Worm (Caenorhabditis elegans) whole organism, late embryonic: ENCODE results near the gene Y61A9LA.7.

ENCODE experiments used
- K09A11.1 ChIP-seq: sonication (generic microtip); optimal IDR thresholded peaks from 2 replicates; lab custom pipeline; 2017; ENCODE audit warnings: antibody characterized with exemption, mild to moderate bottlenecking, missing genetic modification characterization, missing compliant biosample characterization; ENCODE audit not compliant: insufficient read depth
- ceh-14 ChIP-seq: sonication (generic microtip); optimal IDR thresholded peaks from 2 replicates; lab custom pipeline; 2016; ENCODE audit warnings: missing genotype, missing genetic modification characterization, missing compliant biosample characterization
- ceh-18 ChIP-seq: sonication (generic microtip); optimal IDR thresholded peaks from 2 replicates; lab custom pipeline; 2016; ENCODE audit warnings: missing genetic modification characterization, missing compliant biosample characterization
- ceh-22 ChIP-seq: sonication (generic microtip); optimal IDR thresholded peaks from 2 replicates; lab custom pipeline; 2017; ENCODE audit warnings: missing biosample characterization, missing genetic modification characterization
- ceh-30 ChIP-seq: fragments of 150-350 bp; optimal IDR thresholded peaks from 2 replicates; lab custom pipeline; 2014; ENCODE audit warnings: missing biosample characterization, missing genetic modification characterization
- ceh-34 ChIP-seq: sonication (generic microtip); optimal IDR thresholded peaks from 2 replicates; lab custom pipeline; 2016; ENCODE audit warnings: mild to moderate bottlenecking, missing genetic modification characterization, missing compliant biosample characterization
- ceh-6 ChIP-seq: fragments of 200-800 bp; sonication (Bioruptor generic); optimal IDR thresholded peaks from 2 replicates; lab custom pipeline; 2018; ENCODE audit warnings: mild to moderate bottlenecking, missing genetic modification characterization, missing compliant biosample characterization
- ceh-9 ChIP-seq: sonication (generic microtip); optimal IDR thresholded peaks from 2 replicates; lab custom pipeline; 2016; ENCODE audit warnings: mild to moderate bottlenecking, missing genetic modification characterization, inconsistent platforms, missing compliant biosample characterization
- che-1 ChIP-seq: sonication (generic microtip); optimal IDR thresholded peaks from 2 replicates; lab custom pipeline; 2016; ENCODE audit warnings: mild to moderate bottlenecking, missing genetic modification characterization, missing compliant biosample characterization
- dve-1 ChIP-seq: sonication (generic microtip); optimal IDR thresholded peaks from 2 replicates; lab custom pipeline; 2017; ENCODE audit warnings: antibody characterized with exemption, mild to moderate bottlenecking, missing genetic modification characterization, missing compliant biosample characterization
- eyg-1 ChIP-seq: sonication (generic microtip); optimal IDR thresholded peaks from 2 replicates; lab custom pipeline; 2016; ENCODE audit warnings: missing genotype, missing genetic modification characterization, missing compliant biosample characterization
- fax-1 ChIP-seq: sonication (generic microtip); optimal IDR thresholded peaks from 2 replicates; lab custom pipeline; 2016; ENCODE audit warnings: missing genotype, missing genetic modification characterization, missing compliant biosample characterization
- fkh-10 ChIP-seq: fragments of 150-350 bp; optimal IDR thresholded peaks from 2 replicates; lab custom pipeline; 2014; ENCODE audit warnings: missing biosample characterization, missing genetic modification reagents, missing genetic modification characterization
- fkh-6 ChIP-seq: sonication (generic microtip); optimal IDR thresholded peaks from 2 replicates; lab custom pipeline; 2016; ENCODE audit warnings: missing genetic modification characterization, missing compliant biosample characterization
- gmeb-2 ChIP-seq: sonication (generic microtip); optimal IDR thresholded peaks from 2 replicates; lab custom pipeline; 2016; ENCODE audit warnings: missing genetic modification characterization, inconsistent platforms, missing compliant biosample characterization
- hlh-30 ChIP-seq: sonication (generic microtip); optimal IDR thresholded peaks from 2 replicates; lab custom pipeline; 2017; ENCODE audit warnings: antibody characterized with exemption, missing genetic modification characterization, missing compliant biosample characterization; ENCODE audit not compliant: insufficient read depth
- hlh-6 ChIP-seq: sonication (generic microtip); optimal IDR thresholded peaks from 2 replicates; lab custom pipeline; 2016; ENCODE audit warnings: missing genotype, missing genetic modification characterization, missing compliant biosample characterization
- lin-11 ChIP-seq: fragments of 200-800 bp; sonication (Bioruptor generic); optimal IDR thresholded peaks from 2 replicates; lab custom pipeline; 2018; ENCODE audit warnings: mild to moderate bottlenecking, missing genetic modification characterization, missing compliant biosample characterization
- madf-2 ChIP-seq: sonication (generic microtip); optimal IDR thresholded peaks from 2 replicates; lab custom pipeline; 2017; ENCODE audit warnings: missing genetic modification characterization, missing compliant biosample characterization
- nfya-1 ChIP-seq: sonication (generic microtip); optimal IDR thresholded peaks from 2 replicates; lab custom pipeline; 2017; ENCODE audit warnings: missing genetic modification characterization, mild to moderate bottlenecking, missing compliant biosample characterization, antibody characterized with exemption, moderate library complexity
- nhr-232 ChIP-seq: sonication (generic microtip); optimal IDR thresholded peaks from 2 replicates; lab custom pipeline; 2016; ENCODE audit warnings: missing genetic modification characterization, missing compliant biosample characterization
- npax-4 ChIP-seq: sonication (generic microtip); optimal IDR thresholded peaks from 2 replicates; lab custom pipeline; 2016; ENCODE audit warnings: missing genetic modification characterization, missing compliant biosample characterization
- pax-1 ChIP-seq: fragments of 150-350 bp; optimal IDR thresholded peaks from 2 replicates; lab custom pipeline; 2014; ENCODE audit warnings: missing biosample characterization, missing genetic modification characterization
- pqm-1 ChIP-seq: sonication (generic microtip); optimal IDR thresholded peaks from 2 replicates; lab custom pipeline; 2016; ENCODE audit warnings: missing genetic modification characterization, missing compliant biosample characterization
- ref-2 ChIP-seq: sonication (generic microtip); optimal IDR thresholded peaks from 2 replicates; lab custom pipeline; 2016; ENCODE audit warnings: missing genetic modification characterization, missing compliant biosample characterization
- rnt-1 ChIP-seq: sonication (generic microtip); optimal IDR thresholded peaks from 2 replicates; lab custom pipeline; 2016; ENCODE audit warnings: missing genetic modification characterization, missing compliant biosample characterization
- sdc-2 ChIP-seq: sonication (generic microtip); optimal IDR thresholded peaks from 2 replicates; lab custom pipeline; 2016; ENCODE audit warnings: missing genotype, missing genetic modification characterization, missing compliant biosample characterization
- sox-2 ChIP-seq: fragments of 200-800 bp; sonication (Bioruptor generic); IDR thresholded peaks from 2 replicates; pipeline ENCODE4 v1.3.6; 2022; ENCODE audit warnings: missing genetic modification reagents, missing genetic modification characterization, missing compliant biosample characterization
- sox-4 ChIP-seq: sonication (generic microtip); optimal IDR thresholded peaks from 2 replicates; lab custom pipeline; 2017; ENCODE audit warnings: mild to moderate bottlenecking, missing genetic modification characterization, inconsistent platforms, missing compliant biosample characterization
- syd-9 ChIP-seq: sonication (generic microtip); optimal IDR thresholded peaks from 2 replicates; lab custom pipeline; 2016; ENCODE audit warnings: mild to moderate bottlenecking, missing genetic modification characterization, moderate library complexity, missing compliant biosample characterization
- tbx-2 ChIP-seq: sonication (generic microtip); optimal IDR thresholded peaks from 2 replicates; lab custom pipeline; 2016; ENCODE audit warnings: missing genetic modification characterization, missing compliant biosample characterization
- unc-42 ChIP-seq: sonication (generic microtip); optimal IDR thresholded peaks from 2 replicates; lab custom pipeline; 2016; ENCODE audit warnings: missing genotype, missing genetic modification characterization, missing compliant biosample characterization
- unc-55 ChIP-seq: sonication (generic microtip); optimal IDR thresholded peaks from 2 replicates; lab custom pipeline; 2017; ENCODE audit warnings: missing biosample characterization, missing genetic modification reagents, missing genetic modification characterization
- zip-5 ChIP-seq: sonication (generic microtip); optimal IDR thresholded peaks from 2 replicates; lab custom pipeline; 2016; ENCODE audit warnings: missing genetic modification characterization, missing compliant biosample characterization
- ztf-16 ChIP-seq: sonication (generic microtip); optimal IDR thresholded peaks from 2 replicates; lab custom pipeline; 2017; ENCODE audit warnings: missing genetic modification characterization, missing compliant biosample characterization

Gene Y61A9LA.7

DNA sequence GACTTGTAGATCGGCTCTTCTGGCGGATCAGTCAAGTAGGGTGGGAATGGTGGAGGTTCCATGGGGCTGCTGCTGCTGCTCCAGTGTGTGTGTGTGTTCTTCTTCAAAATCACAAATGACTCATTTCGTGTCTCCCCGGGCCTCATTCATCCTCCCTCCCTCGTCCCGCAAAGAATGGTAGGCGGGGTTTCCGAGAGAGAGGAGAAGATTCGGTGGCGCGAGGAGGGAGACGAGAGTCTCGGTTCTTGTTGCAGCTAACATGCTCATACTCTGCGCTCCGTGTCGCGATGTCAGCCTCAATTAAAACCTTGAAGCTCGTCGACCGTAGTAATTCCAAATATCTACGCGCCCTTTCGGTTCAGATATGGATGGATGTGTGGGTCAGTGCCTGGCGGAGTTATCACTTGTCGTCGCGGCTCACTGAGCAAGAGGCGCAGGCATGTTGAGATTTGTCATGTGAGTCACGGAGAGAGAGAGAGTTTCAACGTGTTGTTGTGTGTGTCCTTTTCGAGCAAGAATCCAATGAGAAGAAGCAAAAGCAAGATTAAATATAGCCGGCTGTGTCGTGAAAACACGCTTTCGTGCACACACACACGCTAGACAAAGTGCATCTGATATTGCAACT lies 32.7 kb downstream of the Y61A9LA.7 start (continued):
- TF ChIP-seq fkh-10 (GFP tag; lab: Kevin White, UChicago), result no peak

DNA sequence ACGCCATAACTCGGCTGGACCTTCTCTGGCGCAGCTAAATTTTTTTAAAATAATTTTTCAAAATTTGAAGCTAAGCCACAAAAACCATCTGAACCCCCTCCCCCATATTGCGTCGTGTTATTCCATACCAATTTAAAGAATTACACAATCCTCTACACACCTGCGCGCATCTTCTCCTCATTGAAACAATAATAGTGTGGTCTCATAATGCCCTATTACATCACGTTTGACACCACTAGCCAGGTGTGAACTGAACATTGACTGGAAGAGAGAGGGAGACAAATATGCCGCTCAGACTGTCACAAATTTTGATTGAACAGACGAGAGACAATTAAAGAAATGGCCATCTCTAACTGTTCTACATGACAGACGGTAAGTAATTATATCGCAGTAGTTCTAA lies 34.1 kb downstream of the Y61A9LA.7 start:
- TF ChIP-seq zip-5 (no peak), ref-2 (tag; lab: Kevin White, UChicago) (no peak), tbx-2 (tag; lab: Kevin White, UChicago) (peak; percentile 19)

DNA sequence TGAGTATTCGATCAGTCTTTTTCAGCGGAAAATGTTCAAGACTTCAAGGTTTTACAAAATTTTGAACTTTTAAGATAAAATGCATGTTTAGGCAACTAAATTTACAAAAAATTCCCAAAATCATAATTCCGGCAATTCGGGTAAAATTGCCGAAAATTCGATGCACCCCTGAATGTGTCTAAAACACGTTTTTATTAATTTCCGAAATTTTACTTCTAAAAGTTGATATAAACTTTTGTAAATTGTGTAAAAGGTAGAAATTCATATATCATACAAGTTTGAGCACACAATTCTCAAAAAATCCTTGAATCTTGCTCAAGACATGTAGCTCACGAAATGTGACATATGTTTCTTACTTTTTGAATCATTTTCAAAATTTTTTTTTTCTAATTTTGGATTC lies 34.5 kb downstream of the Y61A9LA.7 start:
- no peak for TF ChIP-seq fax-1 (tag; lab: Kevin White, UChicago)
- TF ChIP-seq madf-2 (tag; lab: Kevin White, UChicago), result no peak
- TF ChIP-seq unc-42 (tag; lab: Kevin White, UChicago), result no peak
- no peak for TF ChIP-seq sdc-2 (tag; lab: Kevin White, UChicago)
- no peak for TF ChIP-seq nhr-232 (tag; lab: Kevin White, UChicago)
- TF ChIP-seq ztf-16 (tag; lab: Kevin White, UChicago), result no peak
- TF ChIP-seq gmeb-2 (tag; lab: Kevin White, UChicago), result no peak
- no peak for TF ChIP-seq dve-1 (tag; lab: Kevin White, UChicago)
- TF ChIP-seq fkh-6, result no peak
- no peak for TF ChIP-seq ceh-22 (tag; lab: Kevin White, UChicago)
- TF ChIP-seq nfya-1 (tag; lab: Kevin White, UChicago), result no peak
- no peak for TF ChIP-seq ceh-14 (tag; lab: Kevin White, UChicago)
- no peak for TF ChIP-seq ceh-30 (tag; lab: Kevin White, UChicago)
- no peak for TF ChIP-seq eyg-1 (tag; lab: Kevin White, UChicago)
- TF ChIP-seq npax-4 (tag; lab: Kevin White, UChicago), result no peak
- no peak for TF ChIP-seq sox-4 (tag; lab: Kevin White, UChicago)
- no peak for TF ChIP-seq che-1
- TF ChIP-seq tbx-2 (tag; lab: Kevin White, UChicago), result no peak
- no peak for TF ChIP-seq syd-9 (tag; lab: Kevin White, UChicago)
- TF ChIP-seq, all 69 proteins: peak for 0

DNA sequence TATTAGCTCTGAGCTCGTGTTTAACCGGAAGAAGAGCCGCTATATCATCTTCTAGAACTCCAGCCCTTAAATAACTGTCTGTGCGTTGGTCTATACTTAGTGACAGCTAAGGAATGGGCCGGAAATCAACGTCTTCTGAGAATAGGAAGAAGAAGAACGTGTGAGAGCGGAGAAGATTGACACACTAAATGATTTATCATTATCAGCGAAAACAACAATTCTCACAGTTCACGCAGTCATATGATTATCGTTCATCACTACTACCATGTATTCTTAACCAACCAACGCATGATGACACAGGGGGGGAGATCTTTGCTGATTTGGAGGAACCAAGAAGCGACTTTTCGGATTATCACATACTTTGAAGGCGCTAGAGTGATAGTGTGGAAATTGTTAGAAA lies 35.3 kb downstream of the Y61A9LA.7 start:
- no peak for TF ChIP-seq unc-55
- no peak for TF ChIP-seq lin-11
- no peak for TF ChIP-seq pax-1 (tag; lab: Kevin White, UChicago)
- no peak for TF ChIP-seq fax-1 (tag; lab: Kevin White, UChicago)
- TF ChIP-seq ceh-34 (tag; lab: Kevin White, UChicago), result no peak

DNA sequence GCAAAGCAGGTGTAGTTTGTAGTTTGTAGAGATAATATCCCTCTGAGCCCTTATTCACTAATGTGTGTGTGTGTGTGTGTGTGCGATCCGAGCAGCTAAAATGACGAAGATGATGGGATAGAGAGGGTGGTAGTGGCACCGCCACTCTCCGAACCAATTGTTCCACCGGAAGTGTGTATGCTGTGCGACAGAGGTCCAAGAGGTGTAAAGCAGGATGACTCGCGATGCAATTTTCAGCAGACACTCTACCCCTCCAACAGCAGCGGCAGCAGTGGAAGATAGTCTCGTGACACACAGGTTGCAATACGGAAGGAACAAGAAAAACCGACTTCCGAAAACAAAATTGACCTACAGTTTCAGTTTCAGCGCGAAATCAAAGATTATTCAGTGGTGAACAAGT lies 35.8 kb downstream of the Y61A9LA.7 start:
- TF ChIP-seq ceh-18 (tag; lab: Kevin White, UChicago), result peak; percentile 50
- peak; percentile 74 for TF ChIP-seq unc-55
- TF ChIP-seq ceh-6, result no peak
- TF ChIP-seq rnt-1 (tag; lab: Kevin White, UChicago), result peak; percentile 10
- peak; percentile 48 for TF ChIP-seq hlh-30 (tag; lab: Kevin White, UChicago)

DNA sequence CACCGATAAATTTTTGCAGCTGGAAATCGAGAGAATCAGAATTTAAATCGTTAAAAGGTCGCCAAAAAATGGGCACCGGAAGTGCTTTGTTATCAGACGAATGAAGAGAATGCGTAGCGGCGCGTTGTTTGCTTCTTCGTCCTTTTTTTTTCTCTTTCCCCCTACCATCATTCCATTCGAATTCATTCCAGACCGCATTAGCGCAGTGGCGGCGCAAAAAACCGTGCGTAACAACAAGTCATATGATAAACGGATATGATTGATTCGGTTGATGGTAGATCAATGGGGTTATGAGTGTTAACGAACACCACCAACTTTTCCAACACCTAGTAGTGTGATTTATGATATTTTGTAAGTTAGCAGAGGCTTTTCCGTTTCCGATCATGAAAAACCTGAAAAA lies 36.3 kb downstream of the Y61A9LA.7 start:
- TF ChIP-seq ceh-30 (tag; lab: Kevin White, UChicago) (no peak), zip-5 (no peak), ceh-34 (tag; lab: Kevin White, UChicago) (no peak), K09A11.1 (no peak), hlh-6 (tag; lab: Kevin White, UChicago) (no peak), ceh-9 (no peak), sox-2 (GFP tag; lab: Robert Waterston, UW) (no peak), ceh-14 (tag; lab: Kevin White, UChicago) (no peak), pqm-1 (no peak), unc-55 (no peak), madf-2 (tag; lab: Kevin White, UChicago) (no peak), fkh-10 (GFP tag; lab: Kevin White, UChicago) (no peak)
- TF ChIP-seq, all 69 proteins: peak for 0
